Worm (Caenorhabditis elegans) whole organism, young adult: ENCODE measurements around the gene F49C12.4.

ENCODE experiments used
- F33H1.4 ChIP-seq: fragments of 200-800 bp; sonication (Bioruptor generic); IDR thresholded peaks from 2 replicates; pipeline ENCODE4 v1.3.6; 2022; ENCODE audit warnings: missing genetic modification reagents, missing genetic modification characterization, missing compliant biosample characterization
- Y67H2A.10 ChIP-seq: fragments of 200-800 bp; sonication (Bioruptor generic); conservative IDR thresholded peaks from 2 replicates; pipeline ENCODE4 v1.3.6; 2022; ENCODE audit warnings: missing genetic modification reagents, missing genetic modification characterization, missing compliant biosample characterization
- ama-1 ChIP-seq, 3 experiments: fragments of 150-350 bp in 1 of 3; sonication (generic microtip) in 2 of 3; optimal IDR thresholded peaks; 2 replicates each; lab custom pipeline; 2014 to 2018; ENCODE audit warnings: missing biosample characterization in 2 of 3, missing genetic modification characterization in 2 of 3, missing genetic modification reagents in 2 of 3
- ceh-91 ChIP-seq: fragments of 200-800 bp; sonication (Bioruptor generic); IDR thresholded peaks from 2 replicates; pipeline ENCODE4 v1.3.6; 2022; ENCODE audit warnings: missing genetic modification reagents, missing genetic modification characterization, missing compliant biosample characterization
- him-1 ChIP-seq: sonication (generic microtip); optimal IDR thresholded peaks from 2 replicates; lab custom pipeline; 2016; ENCODE audit warnings: missing genotype, missing genetic modification reagents, missing genetic modification characterization, missing compliant biosample characterization
- lin-35 ChIP-seq, 3 experiments: fragments of 150-350 bp in 2 of 3; sonication (generic microtip) in 1 of 3; optimal IDR thresholded peaks; 2 replicates each; lab custom pipeline; 2014 to 2018; ENCODE audit warnings: missing biosample characterization in 3 of 3, missing genetic modification characterization in 3 of 3, missing genetic modification reagents in 3 of 3
- mcd-1 ChIP-seq: fragments of 200-800 bp; sonication (Bioruptor generic); IDR thresholded peaks from 2 replicates; pipeline ENCODE4 v1.3.6; 2022; ENCODE audit warnings: missing genetic modification reagents, missing genetic modification characterization, missing compliant biosample characterization
- nhr-90 ChIP-seq: sonication (generic microtip); optimal IDR thresholded peaks from 2 replicates; lab custom pipeline; 2016; ENCODE audit warnings: missing genotype, mild to moderate bottlenecking, missing genetic modification characterization, missing compliant biosample characterization
- sea-2 ChIP-seq: fragments of 200-800 bp; sonication (Bioruptor generic); IDR thresholded peaks from 2 replicates; pipeline ENCODE4 v1.3.6; 2022; ENCODE audit warnings: missing genetic modification characterization, missing compliant biosample characterization
- ztf-25 ChIP-seq: fragments of 200-800 bp; sonication (Bioruptor generic); IDR thresholded peaks from 2 replicates; pipeline ENCODE4 v1.3.6; 2022; ENCODE audit warnings: missing genetic modification reagents, missing genetic modification characterization, missing compliant biosample characterization

- TF ChIP-seq F33H1.4 (GFP tag; lab: Robert Waterston, UW) (no peak), mcd-1 (no peak), Y67H2A.10 (no peak), him-1 (tag; lab: Kevin White, UChicago) (no peak), ztf-25 (GFP tag; lab: Robert Waterston, UW) (no peak), nhr-90 (tag; lab: Kevin White, UChicago) (no peak), ceh-91 (GFP tag; lab: Robert Waterston, UW) (no peak), sea-2 (no peak), lin-35 (GFP tag; optimal IDR thresholded peaks at IDR 0.05; lab: Kevin White, UChicago) (no peak), ama-1 (optimal IDR thresholded peaks at IDR 0.05; lab: Kevin White, UChicago) (no peak), ama-1 (GFP tag; optimal IDR thresholded peaks at IDR 0.05; lab: Kevin White, UChicago) (no peak)
Measured at ce11 chrIV:9299145-9299544, 4.7 kb downstream of the F49C12.4 start, which contains the start of gene F49C12.2.
